Fruit fly (Drosophila melanogaster) whole organism, prepupa: ENCODE data around the gene Bet1.

Experiments
- CG10631 ChIP-seq: fragments of 200-800 bp; sonication (Bioruptor generic); optimal IDR thresholded peaks from 2 replicates; lab custom pipeline; 2016; ENCODE audit warnings: missing biosample characterization, missing genetic modification characterization
- CG10669 ChIP-seq: fragments of 200-800 bp; sonication (Bioruptor generic); optimal IDR thresholded peaks from 3 replicates; lab custom pipeline; 2018; ENCODE audit warnings: missing biosample characterization, mild to moderate bottlenecking, missing genetic modification characterization, moderate library complexity
- CG11294 ChIP-seq: fragments of 200-800 bp; sonication (Bioruptor generic); IDR thresholded peaks from 2 replicates; pipeline ENCODE4 v1.3.6; 2022; ENCODE audit warnings: missing biosample characterization, missing genetic modification characterization
- CG11762 ChIP-seq: fragments of 200-800 bp; sonication (Bioruptor generic); optimal IDR thresholded peaks from 3 replicates; lab custom pipeline; 2016; ENCODE audit warnings: missing biosample characterization, missing genetic modification characterization; ENCODE audit not compliant: insufficient read depth
- CG11902 ChIP-seq: fragments of 200-800 bp; sonication (Bioruptor generic); optimal IDR thresholded peaks from 3 replicates; lab custom pipeline; 2016; ENCODE audit warnings: missing biosample characterization, missing genetic modification characterization
- CG15336 ChIP-seq: fragments of 200-800 bp; sonication (Bioruptor generic); IDR thresholded peaks from 2 replicates; pipeline ENCODE4 v1.3.6; 2022; ENCODE audit warnings: missing biosample characterization, missing genetic modification characterization
- CG1621 ChIP-seq: fragments of 200-800 bp; sonication (Bioruptor generic); optimal IDR thresholded peaks from 3 replicates; lab custom pipeline; 2018; ENCODE audit warnings: missing biosample characterization, mild to moderate bottlenecking, missing genetic modification characterization
- CG16779 ChIP-seq: fragments of 200-800 bp; sonication (Bioruptor generic); optimal IDR thresholded peaks from 3 replicates; lab custom pipeline; 2017; ENCODE audit warnings: missing biosample characterization, mild to moderate bottlenecking, missing genetic modification characterization
- CG32006 ChIP-seq: fragments of 200-800 bp; sonication (Bioruptor generic); optimal IDR thresholded peaks from 3 replicates; lab custom pipeline; 2017; ENCODE audit warnings: missing biosample characterization, mild to moderate bottlenecking, missing genetic modification characterization
- CG34406 ChIP-seq: fragments of 200-800 bp; sonication (Bioruptor generic); optimal IDR thresholded peaks from 3 replicates; lab custom pipeline; 2016; ENCODE audit warnings: missing biosample characterization, missing genetic modification characterization
- CG3919 ChIP-seq: fragments of 200-800 bp; sonication (Bioruptor generic); optimal IDR thresholded peaks from 3 replicates; lab custom pipeline; 2016; ENCODE audit warnings: missing biosample characterization, missing genetic modification characterization
- CG4318 ChIP-seq: fragments of 200-800 bp; sonication (Bioruptor generic); optimal IDR thresholded peaks from 3 replicates; lab custom pipeline; 2017; ENCODE audit warnings: missing biosample characterization, mild to moderate bottlenecking, missing genetic modification characterization
- CG6163 ChIP-seq: fragments of 200-800 bp; sonication (Bioruptor generic); IDR thresholded peaks from 3 replicates; pipeline ENCODE4 v1.3.6; 2022; ENCODE audit warnings: missing biosample characterization, missing genetic modification characterization
- CG6276 ChIP-seq: fragments of 200-800 bp; sonication (Bioruptor generic); optimal IDR thresholded peaks from 2 replicates; lab custom pipeline; 2017; ENCODE audit warnings: missing biosample characterization, mild to moderate bottlenecking, missing genetic modification characterization
- CG6792 ChIP-seq: fragments of 200-800 bp; sonication (Bioruptor generic); optimal IDR thresholded peaks from 3 replicates; lab custom pipeline; 2016; ENCODE audit warnings: missing biosample characterization, missing genetic modification characterization
- CG6854 ChIP-seq: fragments of 200-800 bp; sonication (Bioruptor generic); optimal IDR thresholded peaks from 2 replicates; lab custom pipeline; 2017; ENCODE audit warnings: missing biosample characterization, mild to moderate bottlenecking, missing genetic modification characterization
- CG7368 ChIP-seq: fragments of 200-800 bp; sonication (Bioruptor generic); optimal IDR thresholded peaks from 3 replicates; lab custom pipeline; 2016; ENCODE audit warnings: missing biosample characterization, missing genetic modification characterization
- CG8319 ChIP-seq: fragments of 200-800 bp; sonication (Bioruptor generic); optimal IDR thresholded peaks from 3 replicates; lab custom pipeline; 2016; ENCODE audit warnings: missing biosample characterization, missing genetic modification characterization
- CG8632 ChIP-seq: fragments of 200-800 bp; sonication (Bioruptor generic); optimal IDR thresholded peaks from 3 replicates; lab custom pipeline; 2016; ENCODE audit warnings: missing biosample characterization, missing genetic modification characterization
- CG9139 ChIP-seq: fragments of 200-800 bp; sonication (Bioruptor generic); optimal IDR thresholded peaks from 3 replicates; lab custom pipeline; 2017; ENCODE audit warnings: missing biosample characterization, mild to moderate bottlenecking, missing genetic modification characterization
- Eip75B ChIP-seq: fragments of 200-800 bp; sonication (Bioruptor generic); optimal IDR thresholded peaks from 3 replicates; lab custom pipeline; 2016; ENCODE audit warnings: missing biosample characterization, missing genetic modification characterization
- Eip78C ChIP-seq: fragments of 200-800 bp; sonication (Bioruptor generic); peaks from one replicate; lab custom pipeline; 2016; ENCODE audit warnings: missing biosample characterization, missing genetic modification characterization
- Eip93F ChIP-seq: fragments of 200-800 bp; sonication (Bioruptor generic); optimal IDR thresholded peaks from 2 replicates; lab custom pipeline; 2016; ENCODE audit warnings: missing biosample characterization, mild to moderate bottlenecking, missing genetic modification characterization
- Ets21C ChIP-seq: fragments of 200-800 bp; sonication (Bioruptor generic); optimal IDR thresholded peaks from 3 replicates; lab custom pipeline; 2016; ENCODE audit warnings: missing biosample characterization, missing genetic modification characterization
- Ets96B ChIP-seq: fragments of 200-800 bp; optimal IDR thresholded peaks from 2 replicates; lab custom pipeline; 2019; ENCODE audit warnings: missing biosample characterization, mild to moderate bottlenecking, missing genetic modification characterization, moderate library complexity
- Hr38 ChIP-seq: sonication (Bioruptor generic); optimal IDR thresholded peaks from 2 replicates; lab custom pipeline; 2016; ENCODE audit warnings: missing biosample characterization, missing genetic modification characterization
- Hr4 ChIP-seq: fragments of 200-800 bp; sonication (Bioruptor generic); optimal IDR thresholded peaks from 3 replicates; lab custom pipeline; 2016; ENCODE audit warnings: missing biosample characterization, missing genetic modification characterization
- Lpt ChIP-seq: fragments of 200-800 bp; sonication (Bioruptor generic); optimal IDR thresholded peaks from 3 replicates; lab custom pipeline; 2016; ENCODE audit warnings: missing biosample characterization, missing genetic modification characterization
- Met ChIP-seq: fragments of 200-800 bp; sonication (Bioruptor generic); optimal IDR thresholded peaks from 3 replicates; lab custom pipeline; 2016; ENCODE audit warnings: missing biosample characterization, missing genetic modification characterization
- OdsH ChIP-seq: fragments of 200-800 bp; sonication (Bioruptor generic); optimal IDR thresholded peaks from 3 replicates; lab custom pipeline; 2016; ENCODE audit warnings: missing biosample characterization, missing genetic modification characterization
- Smox ChIP-seq: fragments of 200-800 bp; sonication (Bioruptor generic); optimal IDR thresholded peaks from 3 replicates; lab custom pipeline; 2016; ENCODE audit warnings: missing biosample characterization, missing genetic modification characterization
- Sox102F ChIP-seq: fragments of 200-800 bp; sonication (Bioruptor generic); optimal IDR thresholded peaks from 2 replicates; lab custom pipeline; 2016; ENCODE audit warnings: missing biosample characterization, mild to moderate bottlenecking, missing genetic modification characterization
- Sox15 ChIP-seq: fragments of 200-800 bp; sonication (Bioruptor generic); optimal IDR thresholded peaks from 3 replicates; lab custom pipeline; 2016; ENCODE audit warnings: missing biosample characterization, missing genetic modification characterization
- acj6 ChIP-seq: fragments of 200-800 bp; sonication (Bioruptor generic); optimal IDR thresholded peaks from 3 replicates; lab custom pipeline; 2016; ENCODE audit warnings: missing biosample characterization, missing genetic modification characterization
- dac ChIP-seq: fragments of 200-800 bp; sonication (Bioruptor generic); optimal IDR thresholded peaks from 2 replicates; lab custom pipeline; 2017; ENCODE audit warnings: missing biosample characterization, mild to moderate bottlenecking, missing genetic modification characterization
- dsx ChIP-seq: fragments of 200-800 bp; optimal IDR thresholded peaks from 3 replicates; lab custom pipeline; 2019; ENCODE audit warnings: missing biosample characterization, mild to moderate bottlenecking, missing genetic modification characterization, moderate library complexity; ENCODE audit not compliant: poor library complexity, severe bottlenecking
- eg ChIP-seq: fragments of 200-800 bp; sonication (Bioruptor generic); IDR thresholded peaks from 3 replicates; pipeline ENCODE4 v1.3.6; 2022; ENCODE audit warnings: missing biosample characterization, missing genetic modification characterization
- esn ChIP-seq: fragments of 200-800 bp; sonication (Bioruptor generic); optimal IDR thresholded peaks from 2 replicates; lab custom pipeline; 2016; ENCODE audit warnings: missing biosample characterization, mild to moderate bottlenecking, missing genetic modification characterization, moderate library complexity
- lz ChIP-seq: fragments of 200-800 bp; sonication (Bioruptor generic); optimal IDR thresholded peaks from 3 replicates; lab custom pipeline; 2016; ENCODE audit warnings: missing biosample characterization, missing genetic modification characterization
- net ChIP-seq: fragments of 200-800 bp; sonication (Bioruptor generic); optimal IDR thresholded peaks from 3 replicates; lab custom pipeline; 2016; ENCODE audit warnings: missing biosample characterization, missing genetic modification characterization
- pdm3 ChIP-seq: fragments of 200-800 bp; sonication (Bioruptor generic); optimal IDR thresholded peaks from 3 replicates; lab custom pipeline; 2016; ENCODE audit warnings: missing biosample characterization, missing genetic modification characterization
- salr ChIP-seq, 2 experiments: fragments of 200-800 bp; sonication (Bioruptor generic); optimal IDR thresholded peaks; 3 replicates each; lab custom pipeline; 2016 to 2018; ENCODE audit warnings: missing biosample characterization in 2 of 2, missing genetic modification characterization in 2 of 2, mild to moderate bottlenecking in 1 of 2
- svp ChIP-seq: fragments of 200-800 bp; sonication (Bioruptor generic); peaks from one replicate; lab custom pipeline; 2016; ENCODE audit warnings: missing biosample characterization, missing genetic modification characterization
- topi ChIP-seq: fragments of 200-800 bp; sonication (Bioruptor generic); optimal IDR thresholded peaks from 3 replicates; lab custom pipeline; 2016; ENCODE audit warnings: missing biosample characterization, missing genetic modification characterization
- vri ChIP-seq: fragments of 200-800 bp; sonication (Bioruptor generic); optimal IDR thresholded peaks from 3 replicates; lab custom pipeline; 2016; ENCODE audit warnings: missing biosample characterization, mild to moderate bottlenecking, missing genetic modification characterization

Gene Bet1

DNA sequence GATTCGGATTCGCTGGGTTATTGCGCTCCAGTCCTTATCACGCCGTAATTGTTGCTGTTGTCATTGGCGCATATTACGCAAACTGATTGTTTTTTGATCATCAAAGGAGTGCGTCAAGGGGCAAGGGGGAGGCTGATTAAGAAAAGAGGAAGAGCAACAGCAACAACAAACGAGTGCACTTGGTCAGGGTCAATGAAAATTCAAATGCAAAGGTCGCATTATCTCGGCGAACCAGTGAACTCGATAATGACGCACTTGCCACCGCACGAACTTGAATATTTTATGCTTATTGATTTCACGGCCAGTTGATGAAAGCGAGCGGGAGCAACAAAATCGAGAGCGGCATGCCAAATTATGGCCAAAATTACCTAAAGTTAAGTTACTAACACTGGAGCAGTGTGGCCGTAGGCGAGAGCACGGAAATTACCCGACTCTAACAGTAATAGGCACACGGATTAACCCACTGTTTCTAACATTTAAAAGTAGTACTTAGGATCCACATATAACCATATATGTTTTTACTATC, 853 bp upstream of the Bet1 start, which contains the start of gene nes (continued):
- TF ChIP-seq CG4318 (GFP tag; lab: Kevin White, UChicago) (no peak), Ets96B (tag; lab: Kevin White, UChicago) (no peak), Sox102F (GFP tag; lab: Kevin White, UChicago) (no peak), Hr4 (GFP tag; lab: Kevin White, UChicago) (no peak), CG10669 (GFP tag; lab: Kevin White, UChicago) (no peak), CG9139 (GFP tag; lab: Kevin White, UChicago) (no peak), CG8319 (GFP tag; lab: Kevin White, UChicago) (no peak), CG3919 (GFP tag; lab: Kevin White, UChicago) (no peak), eg (GFP tag; lab: Robert Waterston, UW) (peak; percentile 25; the same call in 1 of the 3 replicates), vri (GFP tag; lab: Kevin White, UChicago) (peak; percentile 100), Ets21C (GFP tag; lab: Kevin White, UChicago) (no peak), CG11762 (GFP tag; lab: Kevin White, UChicago) (no peak), Eip93F (GFP tag; lab: Kevin White, UChicago) (peak; percentile 21), salr (GFP tag; optimal IDR thresholded peaks at IDR 0.05; lab: Kevin White, UChicago) (no peak)

DNA sequence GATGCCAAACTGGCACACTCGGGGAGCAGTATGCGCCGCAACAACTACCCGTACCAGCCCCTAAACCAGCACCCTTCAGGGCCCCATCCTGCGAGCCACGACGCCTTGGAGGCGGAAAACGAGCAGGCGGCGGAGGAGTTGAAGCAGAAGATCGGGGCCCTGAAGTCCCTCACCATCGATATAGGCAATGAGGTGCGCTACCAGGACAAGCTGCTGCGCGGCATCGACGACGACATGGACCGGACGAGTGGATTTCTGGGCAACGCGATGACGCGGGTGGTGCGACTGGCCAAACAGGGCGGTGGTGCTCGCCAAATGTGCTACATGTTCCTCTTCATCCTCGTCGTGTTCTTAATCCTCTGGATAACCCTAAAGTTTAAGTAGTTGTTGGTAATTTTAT, 526 bp downstream of the Bet1 start:
- TF ChIP-seq CG6163 (peak; percentile 14; the same call in 1 of the 3 replicates), Hr38 (GFP tag; lab: Kevin White, UChicago) (no peak)

DNA sequence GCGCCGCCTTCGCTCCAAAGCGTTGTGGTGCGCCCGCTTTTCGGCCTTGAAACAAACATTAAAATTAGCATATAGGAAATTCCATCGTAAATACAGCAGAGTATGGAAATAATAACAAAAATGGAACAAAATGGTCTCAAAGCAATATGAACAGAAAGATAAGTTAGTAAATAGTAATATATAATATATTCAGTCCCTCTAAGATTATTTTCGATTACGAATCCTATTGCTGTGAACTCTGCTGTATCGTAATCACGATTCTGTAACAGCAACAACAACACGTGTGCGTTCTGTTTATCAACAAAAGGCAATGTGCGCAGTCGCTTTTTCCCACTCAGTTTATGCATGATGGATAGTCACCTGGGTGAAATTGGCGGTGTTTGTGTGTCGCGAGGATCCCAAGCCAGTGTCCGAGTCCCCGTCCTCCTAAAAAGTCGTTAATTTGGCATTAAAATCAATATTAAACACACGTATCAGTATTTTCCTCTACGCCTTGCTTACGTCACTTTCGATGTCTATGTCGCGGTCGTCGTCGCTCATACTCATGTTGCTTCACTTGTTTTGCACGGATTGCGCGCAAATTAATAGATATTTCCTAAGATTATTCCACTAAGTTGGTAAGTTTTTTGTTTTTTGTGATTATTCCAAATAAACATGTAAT, 2.4 kb downstream of the Bet1 start, which contains the start of the genes CG42374 and Mettl5:
Gene CG42374, plus strand, starts transcription at position 287 of the 661 bp plus-strand sequence.
Gene Mettl5, plus strand, starts transcription at position 287 of the 661 bp plus-strand sequence.
- TF ChIP-seq Sox15: peak; percentile 2
- TF ChIP-seq CG6792 (GFP tag; lab: Kevin White, UChicago): peak; percentile 28
- TF ChIP-seq CG32006: peak; percentile 49
- peak; percentile 47 for TF ChIP-seq net (GFP tag; lab: Kevin White, UChicago)
- TF ChIP-seq pdm3 (GFP tag; lab: Kevin White, UChicago): peak; percentile 19
- TF ChIP-seq dsx: no peak
- TF ChIP-seq Smox: peak; percentile 28
- TF ChIP-seq lz: peak; percentile 5
- peak; percentile 12 for TF ChIP-seq CG10631 (GFP tag; lab: Kevin White, UChicago)
- no peak for TF ChIP-seq Eip75B (GFP tag; lab: Kevin White, UChicago)
- TF ChIP-seq Hr4 (GFP tag; lab: Kevin White, UChicago): no peak
- TF ChIP-seq CG15336 (GFP tag; lab: Robert Waterston, UW): peak; percentile 69
- TF ChIP-seq Ets21C (GFP tag; lab: Kevin White, UChicago): no peak
- peak; percentile 50 for TF ChIP-seq CG10669 (GFP tag; lab: Kevin White, UChicago)
- peak; percentile 88 for TF ChIP-seq Eip78C
- no peak for TF ChIP-seq CG11902
- peak; percentile 27 for TF ChIP-seq CG6276 (GFP tag; lab: Kevin White, UChicago)
- TF ChIP-seq svp (GFP tag; lab: Kevin White, UChicago): no peak
- no peak for TF ChIP-seq CG6854 (GFP tag; lab: Kevin White, UChicago)
- peak; percentile 32; the same call in 1 of the 3 replicates for TF ChIP-seq CG6163
- peak; percentile 10 for TF ChIP-seq OdsH (GFP tag; lab: Kevin White, UChicago)
- peak; percentile 81 for TF ChIP-seq eg (GFP tag; lab: Robert Waterston, UW)
- no peak for TF ChIP-seq CG7368 (GFP tag; lab: Kevin White, UChicago)
- no peak for TF ChIP-seq dac (GFP tag; lab: Kevin White, UChicago)
- peak; percentile 12 for TF ChIP-seq CG8632
- peak; percentile 50 for TF ChIP-seq Met (GFP tag; lab: Kevin White, UChicago)
- peak; percentile 39 for TF ChIP-seq CG34406 (GFP tag; lab: Kevin White, UChicago)
- 0 out of 2 replicates have a peak, but pooled peaks have one; percentile 24 for TF ChIP-seq CG11294 (GFP tag; lab: Robert Waterston, UW)
- peak; percentile 24 for TF ChIP-seq esn (GFP tag; lab: Kevin White, UChicago)
- TF ChIP-seq topi (GFP tag; lab: Kevin White, UChicago): peak; percentile 13
- TF ChIP-seq Lpt (GFP tag; lab: Kevin White, UChicago): no peak
- TF ChIP-seq CG16779: no peak
- peak; percentile 23 for TF ChIP-seq Sox102F (GFP tag; lab: Kevin White, UChicago)
- TF ChIP-seq acj6 (GFP tag; lab: Kevin White, UChicago): peak; percentile 38
- no peak for TF ChIP-seq Eip93F (GFP tag; lab: Kevin White, UChicago)
- peak; percentile 66 for TF ChIP-seq vri (GFP tag; lab: Kevin White, UChicago)
- peak; percentile 33 for TF ChIP-seq CG1621 (tag; lab: Kevin White, UChicago)
